Worm (Caenorhabditis elegans) whole organism, young adult: ENCODE results near the gene F56C9.6.
A peak's percentile ranks its signal among the peaks of the same experiment; 100 is the strongest.
"Not testable (repeated sequence)": the region's sequence is repeated elsewhere in the genome, so short reads cannot be mapped to it uniquely, and the experiment has no call there.

Experiments
- B0019.2 ChIP-seq: fragments of 200-800 bp; sonication (Bioruptor generic); conservative IDR thresholded peaks from 2 replicates; pipeline ENCODE4 v1.3.6; 2022; ENCODE audit warnings: missing genetic modification reagents, missing genetic modification characterization, missing compliant biosample characterization
- F23B12.7 ChIP-seq: sonication (generic microtip); optimal IDR thresholded peaks from 2 replicates; lab custom pipeline; 2017; ENCODE audit warnings: missing genetic modification characterization, mild to moderate bottlenecking, missing compliant biosample characterization, antibody characterized with exemption, moderate library complexity; ENCODE audit not compliant: insufficient read depth
- F55B11.4 ChIP-seq: sonication (generic microtip); optimal IDR thresholded peaks from 2 replicates; lab custom pipeline; 2016; ENCODE audit warnings: missing compliant biosample characterization, missing genetic modification characterization, borderline replicate concordance; ENCODE audit not compliant: insufficient read depth
- F57A8.1 ChIP-seq: fragments of 200-800 bp; sonication (Bioruptor generic); optimal IDR thresholded peaks from 2 replicates; lab custom pipeline; 2018; ENCODE audit warnings: mild to moderate bottlenecking, missing genetic modification characterization, moderate library complexity, missing compliant biosample characterization
- K12H6.12 ChIP-seq: fragments of 200-800 bp; sonication (Bioruptor generic); optimal IDR thresholded peaks from 2 replicates; lab custom pipeline; 2018; ENCODE audit warnings: mild to moderate bottlenecking, missing genetic modification characterization, missing compliant biosample characterization
- Y53F4B.3 ChIP-seq: fragments of 200-800 bp; sonication (Bioruptor generic); IDR thresholded peaks from 2 replicates; pipeline ENCODE4 v1.3.6; 2022; ENCODE audit warnings: missing genetic modification reagents, missing genetic modification characterization, missing compliant biosample characterization
- Y53G8AR.9 ChIP-seq: fragments of 200-800 bp; sonication (Bioruptor generic); conservative IDR thresholded peaks from 2 replicates; pipeline ENCODE4 v1.3.6; 2022; ENCODE audit warnings: missing genetic modification reagents, missing genetic modification characterization, missing compliant biosample characterization
- Y95B8A.8 ChIP-seq: fragments of 200-800 bp; sonication (Bioruptor generic); IDR thresholded peaks from 2 replicates; pipeline ENCODE4 v1.3.6; 2022; ENCODE audit warnings: missing genetic modification reagents, missing genetic modification characterization, missing compliant biosample characterization
- aptf-3 ChIP-seq: fragments of 200-800 bp; sonication (Bioruptor generic); IDR thresholded peaks from 2 replicates; pipeline ENCODE4 v1.3.6; 2022; ENCODE audit warnings: missing genetic modification characterization, missing compliant biosample characterization
- attf-6 ChIP-seq: fragments of 200-800 bp; sonication (Bioruptor generic); IDR thresholded peaks from 2 replicates; pipeline ENCODE4 v1.3.6; 2022; ENCODE audit warnings: missing genetic modification reagents, missing genetic modification characterization, missing compliant biosample characterization
- ccch-3 ChIP-seq: fragments of 200-800 bp; sonication (Bioruptor generic); optimal IDR thresholded peaks from 2 replicates; lab custom pipeline; 2018; ENCODE audit warnings: mild to moderate bottlenecking, missing genetic modification characterization, missing compliant biosample characterization
- cebp-1 ChIP-seq, 2 experiments: fragments of 200-800 bp in 1 of 2; sonication (Bioruptor generic) in 1 of 2; sonication (generic microtip) in 1 of 2; IDR thresholded peaks in 1 of 2; optimal IDR thresholded peaks in 1 of 2; 2 replicates each; pipeline versions ENCODE4 v1.3.6 to Lab custom; 2017 to 2022; ENCODE audit warnings: missing compliant biosample characterization in 2 of 2, missing genetic modification characterization in 2 of 2, mild to moderate bottlenecking in 1 of 2, missing genetic modification reagents in 1 of 2, moderate library complexity in 1 of 2
- cebp-2 ChIP-seq: fragments of 200-800 bp; sonication (Bioruptor generic); IDR thresholded peaks from 2 replicates; pipeline ENCODE4 v1.3.6; 2022; ENCODE audit warnings: missing genetic modification characterization, missing compliant biosample characterization
- ceh-100 ChIP-seq: fragments of 200-800 bp; sonication (Bioruptor generic); IDR thresholded peaks from 2 replicates; pipeline ENCODE4 v1.3.6; 2022; ENCODE audit warnings: missing genetic modification reagents, missing genetic modification characterization, missing compliant biosample characterization
- dox-1 ChIP-seq: fragments of 200-800 bp; sonication (Bioruptor generic); IDR thresholded peaks from 2 replicates; pipeline ENCODE4 v1.3.6; 2022; ENCODE audit warnings: missing genetic modification reagents, missing genetic modification characterization, missing compliant biosample characterization
- egl-44 ChIP-seq: fragments of 200-800 bp; sonication (Bioruptor generic); IDR thresholded peaks from 2 replicates; pipeline ENCODE4 v1.3.6; 2022; ENCODE audit warnings: missing genetic modification reagents, missing genetic modification characterization, missing compliant biosample characterization
- ekl-4 ChIP-seq: fragments of 200-800 bp; sonication (Bioruptor generic); IDR thresholded peaks from 2 replicates; pipeline ENCODE4 v1.3.6; 2022; ENCODE audit warnings: missing genetic modification reagents, missing genetic modification characterization, missing compliant biosample characterization
- ets-4 ChIP-seq: fragments of 200-800 bp; sonication (Bioruptor generic); optimal IDR thresholded peaks from 2 replicates; lab custom pipeline; 2018; ENCODE audit warnings: mild to moderate bottlenecking, missing genetic modification characterization, missing compliant biosample characterization
- hlh-12 ChIP-seq: sonication (generic microtip); optimal IDR thresholded peaks from 2 replicates; lab custom pipeline; 2016; ENCODE audit warnings: missing genetic modification characterization, missing compliant biosample characterization
- hmg-1.2 ChIP-seq: fragments of 200-800 bp; sonication (Bioruptor generic); IDR thresholded peaks from 2 replicates; pipeline ENCODE4 v1.3.6; 2022; ENCODE audit warnings: missing genetic modification reagents, missing genetic modification characterization, missing compliant biosample characterization
- hmg-20 ChIP-seq: fragments of 200-800 bp; sonication (Bioruptor generic); IDR thresholded peaks from 2 replicates; pipeline ENCODE4 v1.3.6; 2022; ENCODE audit warnings: missing genetic modification reagents, missing genetic modification characterization, missing compliant biosample characterization
- hrde-1 ChIP-seq: sonication (generic microtip); optimal IDR thresholded peaks from 2 replicates; lab custom pipeline; 2016; ENCODE audit warnings: missing genetic modification characterization, mild to moderate bottlenecking, missing compliant biosample characterization, moderate library complexity, missing genotype, missing genetic modification reagents, borderline replicate concordance
- let-526 ChIP-seq: fragments of 200-800 bp; sonication (Bioruptor generic); IDR thresholded peaks from 2 replicates; pipeline ENCODE4 v1.3.6; 2022; ENCODE audit warnings: missing genetic modification reagents, missing genetic modification characterization, missing compliant biosample characterization
- mcd-1 ChIP-seq: fragments of 200-800 bp; sonication (Bioruptor generic); IDR thresholded peaks from 2 replicates; pipeline ENCODE4 v1.3.6; 2022; ENCODE audit warnings: missing genetic modification reagents, missing genetic modification characterization, missing compliant biosample characterization
- mxl-1 ChIP-seq: sonication (generic microtip); optimal IDR thresholded peaks from 2 replicates; lab custom pipeline; 2016; ENCODE audit warnings: missing genetic modification characterization, missing compliant biosample characterization
- nfya-1 ChIP-seq: sonication (generic microtip); optimal IDR thresholded peaks from 2 replicates; lab custom pipeline; 2017; ENCODE audit warnings: antibody characterized with exemption, missing compliant biosample characterization, missing genetic modification characterization, borderline replicate concordance; ENCODE audit not compliant: insufficient read depth
- nfyb-1 ChIP-seq: fragments of 200-800 bp; sonication (Bioruptor generic); IDR thresholded peaks from 2 replicates; pipeline ENCODE4 v1.3.6; 2022; ENCODE audit warnings: missing genetic modification reagents, missing genetic modification characterization, missing compliant biosample characterization
- nhr-80 ChIP-seq: sonication (generic microtip); optimal IDR thresholded peaks from 2 replicates; lab custom pipeline; 2016; ENCODE audit warnings: missing genetic modification characterization, missing compliant biosample characterization
- pbrm-1 ChIP-seq: fragments of 200-800 bp; sonication (Bioruptor generic); IDR thresholded peaks from 2 replicates; pipeline ENCODE4 v1.3.6; 2022; ENCODE audit warnings: missing genetic modification reagents, missing genetic modification characterization, missing compliant biosample characterization
- rcor-1 ChIP-seq: fragments of 200-800 bp; sonication (Bioruptor generic); IDR thresholded peaks from 2 replicates; pipeline ENCODE4 v1.3.6; 2022; ENCODE audit warnings: missing genetic modification reagents, missing genetic modification characterization, missing compliant biosample characterization
- rec-8 ChIP-seq, 2 experiments: sonication (generic microtip); optimal IDR thresholded peaks; 2 replicates each; lab custom pipeline; 2016; ENCODE audit warnings: mild to moderate bottlenecking in 2 of 2, missing genetic modification characterization in 2 of 2, missing genetic modification reagents in 2 of 2, missing genotype in 2 of 2, missing biosample characterization in 1 of 2, missing compliant biosample characterization in 1 of 2, moderate library complexity in 1 of 2
- sea-2 ChIP-seq: fragments of 200-800 bp; sonication (Bioruptor generic); IDR thresholded peaks from 2 replicates; pipeline ENCODE4 v1.3.6; 2022; ENCODE audit warnings: missing genetic modification characterization, missing compliant biosample characterization
- snpc-1.1 ChIP-seq: sonication (generic microtip); optimal IDR thresholded peaks from 2 replicates; lab custom pipeline; 2017; ENCODE audit warnings: missing genetic modification characterization, mild to moderate bottlenecking, missing compliant biosample characterization, antibody characterized with exemption, moderate library complexity, missing genotype, missing genetic modification reagents; ENCODE audit not compliant: insufficient read depth
- snpc-4 ChIP-seq, 5 experiments: fragments of 150-350 bp in 1 of 5; sonication (generic microtip) in 4 of 5; optimal IDR thresholded peaks; 2 replicates each; lab custom pipeline; 2014 to 2018; ENCODE audit warnings: missing genetic modification characterization in 5 of 5, missing biosample characterization in 3 of 5, antibody characterized with exemption in 2 of 5, mild to moderate bottlenecking in 2 of 5, missing compliant biosample characterization in 2 of 5, missing genotype in 2 of 5, moderate library complexity in 2 of 5, missing genetic modification reagents in 1 of 5
- tbx-9 ChIP-seq: sonication (generic microtip); optimal IDR thresholded peaks from 2 replicates; lab custom pipeline; 2016; ENCODE audit warnings: borderline replicate concordance, missing genetic modification characterization, inconsistent platforms, missing compliant biosample characterization
- unc-130 ChIP-seq: sonication (generic microtip); optimal IDR thresholded peaks from 2 replicates; lab custom pipeline; 2016; ENCODE audit warnings: missing genetic modification reagents, missing genetic modification characterization, missing compliant biosample characterization
- ztf-22 ChIP-seq: fragments of 200-800 bp; sonication (Bioruptor generic); optimal IDR thresholded peaks from 2 replicates; lab custom pipeline; 2018; ENCODE audit warnings: mild to moderate bottlenecking, missing genetic modification characterization, moderate library complexity, missing compliant biosample characterization
- ztf-25 ChIP-seq: fragments of 200-800 bp; sonication (Bioruptor generic); IDR thresholded peaks from 2 replicates; pipeline ENCODE4 v1.3.6; 2022; ENCODE audit warnings: missing genetic modification reagents, missing genetic modification characterization, missing compliant biosample characterization

F56C9.6 gene

ce11 chrIII:7335220-7335619 lies 24.6 kb upstream of the F56C9.6 start, which contains the start of gene F56C9.10 (continued):
- TF ChIP-seq rcor-1 (0 out of 2 replicates have a peak, but pooled peaks have one; percentile 20), Y53G8AR.9 (GFP tag; lab: Robert Waterston, UW) (peak; percentile 56; the same call in 1 of the 2 replicates), ztf-22 (GFP tag; lab: Kevin White, UChicago) (no peak), cebp-2 (GFP tag; lab: Robert Waterston, UW) (no peak), tbx-9 (tag; lab: Kevin White, UChicago) (no peak), ccch-3 (no peak), Y53F4B.3 (no peak), unc-130 (no peak), hlh-12 (no peak), ceh-100 (GFP tag; lab: Robert Waterston, UW) (no peak), F23B12.7 (no peak), aptf-3 (GFP tag; lab: Robert Waterston, UW) (no peak), B0019.2 (GFP tag; lab: Robert Waterston, UW) (no peak), hrde-1 (tag; lab: Kevin White, UChicago) (no peak), ets-4 (GFP tag; lab: Kevin White, UChicago) (peak; percentile 19), dox-1 (GFP tag; lab: Robert Waterston, UW) (peak; percentile 54; the same call in 1 of the 2 replicates), F55B11.4 (no peak), ztf-25 (no peak), mxl-1 (tag; lab: Kevin White, UChicago) (no peak), sea-2 (GFP tag; lab: Robert Waterston, UW) (no peak), rec-8 (tag; optimal IDR thresholded peaks at IDR 0.05; lab: Kevin White, UChicago) (no peak), hmg-1.2 (GFP tag; lab: Robert Waterston, UW) (peak; percentile 50; the same call in 1 of the 2 replicates), egl-44 (GFP tag; lab: Robert Waterston, UW) (0 out of 2 replicates have a peak, but pooled peaks have one; percentile 34), hmg-20 (GFP tag; lab: Robert Waterston, UW) (0 out of 2 replicates have a peak, but pooled peaks have one; percentile 5), K12H6.12 (tag; lab: Kevin White, UChicago) (peak; percentile 78), F57A8.1 (GFP tag; lab: Kevin White, UChicago) (no peak), let-526 (GFP tag; lab: Robert Waterston, UW) (peak; percentile 51; the same call in 1 of the 2 replicates), nfya-1 (tag; lab: Kevin White, UChicago) (no peak)

DNA sequence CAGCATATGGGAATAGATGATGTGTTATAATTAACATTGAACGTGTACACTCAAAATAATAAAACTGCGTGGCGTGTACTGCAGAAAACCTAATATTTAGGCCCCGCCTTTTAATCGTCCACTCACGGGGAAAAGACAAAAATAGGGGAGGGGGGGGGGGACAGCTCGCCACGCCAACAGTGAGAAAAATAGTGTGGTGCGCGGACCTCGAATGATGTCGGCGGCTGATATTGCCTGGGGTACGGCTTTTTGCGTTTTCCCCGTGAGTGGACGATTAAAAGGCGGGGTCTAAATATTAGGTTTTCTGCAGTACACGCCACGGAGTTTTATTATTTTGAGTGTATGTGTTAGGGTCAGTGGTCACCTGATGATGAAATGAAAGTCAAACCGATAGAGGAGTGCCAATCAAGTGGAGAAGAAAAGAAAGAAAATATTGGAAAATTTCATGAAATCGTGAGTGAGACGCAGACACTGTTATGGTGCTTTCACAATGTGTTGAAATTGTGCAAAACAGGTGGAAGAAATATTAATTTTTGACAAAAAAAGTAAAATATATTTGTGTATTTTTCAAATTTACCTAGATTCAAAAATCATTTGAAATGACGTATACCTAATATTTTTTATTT lies 23.4 kb upstream of the F56C9.6 start:
- TF ChIP-seq nfyb-1 (peak; percentile 44; the same call in 1 of the 2 replicates), hmg-1.2 (GFP tag; lab: Robert Waterston, UW) (peak; percentile 76), snpc-1.1 (peak; percentile 19), Y53G8AR.9 (GFP tag; lab: Robert Waterston, UW) (peak; percentile 48; the same call in 1 of the 2 replicates), nhr-80 (tag; lab: Kevin White, UChicago) (peak; percentile 21), pbrm-1 (GFP tag; lab: Robert Waterston, UW) (0 out of 2 replicates have a peak, but pooled peaks have one; percentile 12), mcd-1 (GFP tag; lab: Robert Waterston, UW) (peak; percentile 31; the same call in 1 of the 2 replicates), Y95B8A.8 (GFP tag; lab: Robert Waterston, UW) (0 out of 2 replicates have a peak, but pooled peaks have one; percentile 47), attf-6 (peak; percentile 23; the same call in 1 of the 2 replicates), cebp-1 (GFP tag; IDR thresholded peaks at IDR 0.05; lab: Robert Waterston, UW) (peak; percentile 66; the same call in 1 of the 2 replicates), cebp-1 (tag; optimal IDR thresholded peaks at IDR 0.05; lab: Kevin White, UChicago) (peak; percentile 83), snpc-4 (tag; optimal IDR thresholded peaks at IDR 0.05; lab: Kevin White, UChicago) (peak in 3 of 4 experiments; percentile 52 to 71 (median 69)), ekl-4 (GFP tag; lab: Robert Waterston, UW) (0 out of 2 replicates have a peak, but pooled peaks have one; percentile 31)
- not testable (repeated sequence) for TF ChIP-seq snpc-4 (GFP tag; optimal IDR thresholded peaks at IDR 0.05; lab: Kevin White, UChicago)
